Worm (Caenorhabditis elegans): ENCODE data around the gene srx-3.

- TF ChIP-seq nhr-11 (tag; optimal IDR thresholded peaks at IDR 0.05) (no peak), zag-1 (tag; optimal IDR thresholded peaks at IDR 0.05) (no peak), ama-1 (optimal IDR thresholded peaks at IDR 0.05) (no peak)
Observed at ce11 chrV:8983604-8984003, 21.7 kb upstream of the srx-3 start, which contains the start of gene str-86.
